Worm (Caenorhabditis elegans) whole organism, L4/young adult: Measurements from ENCODE around the gene col-12.

Experiments
- W03F9.2 ChIP-seq: fragments of 150-350 bp; optimal IDR thresholded peaks from 2 replicates; lab custom pipeline; 2014; ENCODE audit warnings: missing biosample characterization, missing genetic modification characterization
- dao-5 ChIP-seq: sonication (generic microtip); optimal IDR thresholded peaks from 2 replicates; lab custom pipeline; 2016; ENCODE audit warnings: missing genotype, missing genetic modification characterization, moderate library complexity, missing compliant biosample characterization
- him-1 ChIP-seq: sonication (generic microtip); optimal IDR thresholded peaks from 2 replicates; lab custom pipeline; 2016; ENCODE audit warnings: missing genotype, missing genetic modification reagents, missing genetic modification characterization, missing compliant biosample characterization

- TF ChIP-seq dao-5 (tag; lab: Kevin White, UChicago) (no peak), W03F9.2 (tag; lab: Kevin White, UChicago) (no peak), him-1 (tag; lab: Kevin White, UChicago) (no peak)
Measured at ce11 chrV:10414610-10415009, 10.4 kb downstream of the col-12 start, which contains the start of gene F15H10.9.
